Worm (Caenorhabditis elegans) whole organism, mixed stage, embryonic: ENCODE measurements around the gene F11A5.9.

Source experiments
- flh-1 ChIP-seq: fragments of 200-800 bp; sonication (Bioruptor generic); optimal IDR thresholded peaks from 2 replicates; lab custom pipeline; 2018; ENCODE audit warnings: mild to moderate bottlenecking, missing genetic modification characterization, moderate library complexity, missing compliant biosample characterization
- nhr-12 ChIP-seq: fragments of 150-350 bp; optimal IDR thresholded peaks from 2 replicates; lab custom pipeline; 2014; ENCODE audit warnings: missing biosample characterization, missing genetic modification characterization
- nhr-76 ChIP-seq: sonication (generic microtip); optimal IDR thresholded peaks from 2 replicates; lab custom pipeline; 2017; ENCODE audit warnings: missing biosample characterization, missing genetic modification characterization
- unc-39 ChIP-seq: fragments of 150-350 bp; optimal IDR thresholded peaks from 2 replicates; lab custom pipeline; 2014; ENCODE audit warnings: missing biosample characterization, missing genetic modification characterization
- unc-62 ChIP-seq: fragments of 150-350 bp; optimal IDR thresholded peaks from 2 replicates; lab custom pipeline; 2014; ENCODE audit warnings: missing biosample characterization, missing genetic modification reagents, missing genetic modification characterization
- ztf-11 ChIP-seq: fragments of 150-350 bp; optimal IDR thresholded peaks from 2 replicates; lab custom pipeline; 2014; ENCODE audit warnings: missing biosample characterization, missing genetic modification characterization

DNA sequence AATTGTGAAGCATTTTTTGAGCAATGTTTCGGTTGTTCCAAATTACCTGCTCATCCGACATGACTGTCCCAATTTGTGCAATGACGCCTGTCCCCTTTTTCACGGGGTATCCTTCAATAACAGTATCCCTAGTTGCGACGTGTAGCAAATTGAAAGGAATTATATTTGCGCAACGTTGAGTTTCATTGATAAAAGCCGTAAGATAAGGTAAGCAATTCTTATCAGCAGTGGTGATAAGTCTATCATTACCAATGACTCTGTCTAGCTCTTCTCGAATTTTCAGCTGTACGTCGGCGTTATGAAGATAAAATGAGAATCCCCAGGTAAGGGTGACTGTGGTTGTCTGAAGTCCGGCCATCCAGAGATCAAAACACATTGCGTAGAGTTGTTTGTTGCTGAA is 40.6 kb upstream of the F11A5.9 start:
- no peak for TF ChIP-seq ztf-11 (tag; lab: Kevin White, UChicago)
- TF ChIP-seq nhr-76 = no peak
- TF ChIP-seq unc-39 = no peak
- no peak for TF ChIP-seq flh-1
- no peak for TF ChIP-seq unc-62 (GFP tag; lab: Kevin White, UChicago)
- TF ChIP-seq nhr-12 (tag; lab: Kevin White, UChicago) = no peak
